Worm (Caenorhabditis elegans): ENCODE measurements around the gene apc-2.

Gene apc-2

DNA sequence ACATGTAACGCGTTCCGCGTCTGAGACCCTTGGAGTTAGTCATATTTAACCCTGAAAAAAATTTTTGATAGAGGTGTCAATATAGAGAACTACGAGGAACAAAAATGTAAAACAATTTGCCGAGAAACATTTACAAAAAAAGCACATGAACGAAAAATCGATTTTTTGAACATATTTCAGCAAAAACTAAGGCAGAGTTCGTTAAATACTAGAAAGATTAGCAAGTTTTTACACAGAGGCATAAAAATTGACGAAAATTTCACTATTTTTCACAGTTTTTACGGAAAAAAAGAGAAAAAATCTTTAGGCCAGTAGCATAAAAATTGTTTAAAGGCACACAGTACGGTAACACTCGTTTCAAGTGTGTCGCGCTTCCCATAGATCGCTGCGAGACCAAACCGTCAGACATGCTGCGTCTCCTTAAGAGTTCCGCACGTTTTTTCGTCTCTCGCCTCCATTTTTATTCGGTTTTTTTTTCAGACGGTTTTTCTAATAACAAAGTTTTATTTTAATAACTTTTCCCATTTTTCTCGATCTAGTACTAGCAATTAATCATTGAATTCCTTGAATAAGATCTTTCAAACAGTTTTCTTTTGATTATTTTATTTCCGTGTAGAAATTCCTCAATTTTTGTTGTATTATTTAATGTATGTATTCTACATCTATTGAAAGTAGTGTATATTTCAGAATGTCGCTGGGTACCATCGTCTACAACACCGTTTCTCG, 49.9 kb downstream of the apc-2 start, which contains the start of the genes rpl-21 and C14B9.10 (continued):
- TF ChIP-seq Y79H2A.3 (GFP tag; conservative IDR thresholded peaks at IDR 0.05) (no peak), Y67H2A.10 (GFP tag; conservative IDR thresholded peaks at IDR 0.05) (no peak), F52B5.7 (tag; optimal IDR thresholded peaks at IDR 0.05) (no peak), bed-2 (GFP tag; IDR thresholded peaks at IDR 0.05) (no peak), egl-44 (GFP tag; IDR thresholded peaks at IDR 0.05) (no peak), Y53G8AR.9 (GFP tag; conservative IDR thresholded peaks at IDR 0.05) (peak; percentile 52; the same call in 1 of the 2 replicates), mxl-1 (tag; optimal IDR thresholded peaks at IDR 0.05) (no peak), cebp-2 (GFP tag; IDR thresholded peaks at IDR 0.05) (no peak), nfyb-1 (GFP tag; IDR thresholded peaks at IDR 0.05) (peak; percentile 74), C06A6.2 (GFP tag; conservative IDR thresholded peaks at IDR 0.05) (no peak), sptf-2 (GFP tag; optimal IDR thresholded peaks at IDR 0.05) (no peak), xnd-1 (tag; optimal IDR thresholded peaks at IDR 0.05) (peak; percentile 60)

DNA sequence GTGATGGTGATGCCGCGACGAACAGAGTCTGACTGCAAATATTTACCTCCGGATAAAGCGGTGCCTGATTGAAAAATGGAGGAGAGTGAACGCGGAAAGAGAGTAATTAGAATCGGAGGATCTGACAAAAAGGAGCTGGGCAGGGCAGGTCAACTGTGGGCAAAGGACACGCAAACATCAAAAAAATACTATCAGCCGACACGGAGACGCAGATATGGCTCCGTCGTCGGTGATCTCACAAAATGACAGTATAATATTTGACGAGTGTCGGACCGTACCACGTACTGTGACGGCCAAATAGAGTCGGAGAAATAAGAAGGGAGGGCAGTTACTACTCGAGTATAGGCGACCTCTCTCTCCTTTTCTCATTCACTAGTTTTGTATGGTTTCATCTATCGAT, 52.1 kb downstream of the apc-2 start:
- TF ChIP-seq bed-2 (GFP tag; IDR thresholded peaks at IDR 0.05): no peak
- TF ChIP-seq madf-8 (GFP tag; conservative IDR thresholded peaks at IDR 0.05): no peak
- TF ChIP-seq zfh-2 (GFP tag; conservative IDR thresholded peaks at IDR 0.05): 0 out of 2 replicates have a peak, but pooled peaks have one; percentile 9
- TF ChIP-seq nfyb-1 (GFP tag; IDR thresholded peaks at IDR 0.05): peak; percentile 39; the same call in 1 of the 2 replicates
- TF ChIP-seq dpff-1 (tag; optimal IDR thresholded peaks at IDR 0.05): no peak
